Worm (Caenorhabditis elegans): ENCODE results near the gene gpa-10.

- TF ChIP-seq klf-2 (GFP tag; conservative IDR thresholded peaks at IDR 0.05) (no peak), T22C8.4 (GFP tag; IDR thresholded peaks at IDR 0.05) (no peak), flt-1 (GFP tag; IDR thresholded peaks at IDR 0.05) (no peak), med-1 (GFP tag; optimal IDR thresholded peaks at IDR 0.05; ENCODE audit: insufficient read depth) (no peak), tab-1 (GFP tag; IDR thresholded peaks at IDR 0.05) (no peak)
These were observed 18.6 kb downstream of the gpa-10 start for ce11 chrV:6836036-6836435.
